Worm (Caenorhabditis elegans) whole organism, L3 larva: Measurements from ENCODE around the gene B0416.7.

Experiments used
- ceh-82 ChIP-seq: fragments of 150-350 bp; optimal IDR thresholded peaks from 2 replicates; lab custom pipeline; 2014; ENCODE audit warnings: missing biosample characterization, missing genetic modification characterization
- ceh-9 ChIP-seq: sonication (generic microtip); optimal IDR thresholded peaks from 2 replicates; lab custom pipeline; 2018; ENCODE audit warnings: missing biosample characterization, missing genetic modification characterization
- mdl-1 ChIP-seq: fragments of 150-350 bp; optimal IDR thresholded peaks from 2 replicates; lab custom pipeline; 2014; ENCODE audit warnings: missing biosample characterization, missing genetic modification characterization
- nhr-25 ChIP-seq: sonication (generic microtip); optimal IDR thresholded peaks from 2 replicates; lab custom pipeline; 2017; ENCODE audit warnings: missing biosample characterization, missing genetic modification characterization
- pha-4 ChIP-seq: fragments of 150-350 bp; optimal IDR thresholded peaks from 2 replicates; lab custom pipeline; 2014; ENCODE audit warnings: missing biosample characterization, missing genetic modification reagents, missing genetic modification characterization
- snpc-4 ChIP-seq: fragments of 150-350 bp; optimal IDR thresholded peaks from 2 replicates; lab custom pipeline; 2014; ENCODE audit warnings: missing biosample characterization, missing genetic modification characterization
- unc-62 ChIP-seq: fragments of 150-350 bp; sonication (generic microtip); optimal IDR thresholded peaks from 4 replicates; lab custom pipeline; 2014; ENCODE audit warnings: missing biosample characterization, missing genetic modification reagents, missing genetic modification characterization

DNA sequence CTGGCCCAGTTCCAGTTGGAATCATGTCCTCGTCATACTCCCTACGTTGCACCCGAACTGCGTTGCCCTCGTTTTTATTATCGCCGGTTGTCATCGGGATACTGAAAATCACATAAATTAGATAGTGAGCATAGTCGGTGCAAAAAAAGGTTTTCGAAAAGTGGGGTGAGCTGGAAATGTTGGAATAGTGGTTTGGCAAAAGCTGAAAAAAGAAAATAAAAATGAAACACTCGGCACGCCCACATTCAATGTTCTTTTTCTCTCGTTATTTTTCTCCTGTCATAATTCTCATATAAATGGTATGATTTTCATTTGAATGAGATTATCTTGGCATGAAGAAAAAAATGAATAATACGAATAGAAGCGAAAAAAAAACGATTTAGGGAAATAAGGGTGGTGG lies 33.5 kb downstream of the B0416.7 start, which contains the start of gene F18G5.6:
- TF ChIP-seq nhr-25 (no peak), mdl-1 (tag; lab: Kevin White, UChicago) (no peak), ceh-9 (tag; lab: Kevin White, UChicago) (no peak), unc-62 (GFP tag; lab: Kevin White, UChicago) (no peak), snpc-4 (tag; lab: Kevin White, UChicago) (no peak), ceh-82 (tag; lab: Kevin White, UChicago) (no peak), pha-4 (tag; lab: Kevin White, UChicago) (no peak)
